Fruit fly (Drosophila melanogaster): Measurements from ENCODE around the gene mbc.

DNA sequence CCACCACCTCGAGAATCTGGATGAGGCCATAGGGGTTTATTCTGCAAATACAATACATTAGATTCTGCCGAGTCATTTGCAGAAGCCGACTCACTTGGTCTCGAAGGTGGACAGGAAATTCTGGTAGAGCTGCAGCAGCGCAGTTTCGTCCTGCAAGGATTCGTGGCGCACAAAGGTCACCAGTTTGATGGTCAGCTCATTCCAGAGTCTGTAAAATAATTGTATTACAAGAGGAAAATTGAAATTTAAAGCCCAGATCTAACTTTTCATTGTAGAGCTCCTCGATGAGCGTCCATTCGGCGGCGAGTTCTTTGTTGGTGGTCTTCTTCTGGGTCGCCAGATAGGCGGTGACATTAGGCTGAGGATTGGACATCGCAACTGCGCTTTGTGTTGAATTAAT is 49.0 kb upstream of the mbc start:
- TF ChIP-seq CG8478 (optimal IDR thresholded peaks at IDR 0.05) (no peak), CTCF (optimal IDR thresholded peaks at IDR 0.05) (no peak)

Measured in S2 (cell line).